Fruit fly (Drosophila melanogaster): Measurements from ENCODE around the gene CG10650.

Gene CG10650

dm6 chr2L:19002959-19003371 is 7.2 kb upstream of the CG10650 start, which contains the start of gene CG31793 (continued):
- TF ChIP-seq prd (optimal IDR thresholded peaks at IDR 0.05) (no peak), prd (GFP tag; IDR thresholded peaks at IDR 0.05) (0 out of 3 replicates have a peak, but pooled peaks have one; percentile 17), E2f2 (GFP tag; IDR thresholded peaks at IDR 0.05) (peak; percentile 48; the same call in 1 of the 2 replicates), dysf (GFP tag; IDR thresholded peaks at IDR 0.05) (peak; percentile 20; the same call in 1 of the 3 replicates), scrt (GFP tag; optimal IDR thresholded peaks at IDR 0.05) (peak; percentile 33), row (GFP tag; IDR thresholded peaks at IDR 0.05) (peak; percentile 67), Dp (GFP tag; optimal IDR thresholded peaks at IDR 0.05) (peak; percentile 3), rib (GFP tag; IDR thresholded peaks at IDR 0.05) (peak; percentile 49; the same call in 1 of the 2 replicates), CG8281 (tag; optimal IDR thresholded peaks at IDR 0.05) (no peak), bsh (GFP tag; optimal IDR thresholded peaks at IDR 0.05) (peak; percentile 48 to 49), CG11695 (GFP tag; IDR thresholded peaks at IDR 0.05) (peak; percentile 68; the same call in 2 of the 3 replicates), sd (tag; optimal IDR thresholded peaks at IDR 0.05) (peak; percentile 34), Ada2b (GFP tag; IDR thresholded peaks at IDR 0.05) (peak; percentile 58; the same call in 1 of the 2 replicates), CG11723 (GFP tag; optimal IDR thresholded peaks at IDR 0.05) (no peak), bcd (GFP tag; optimal IDR thresholded peaks at IDR 0.05) (peak; percentile 31), CG32532 (GFP tag; IDR thresholded peaks at IDR 0.05) (peak; percentile 71; the same call in 1 of the 2 replicates), Meics (GFP tag; optimal IDR thresholded peaks at IDR 0.05) (peak; percentile 78), gcm (GFP tag; optimal IDR thresholded peaks at IDR 0.05) (peak; percentile 40), ase (GFP tag; IDR thresholded peaks at IDR 0.05) (0 out of 3 replicates have a peak, but pooled peaks have one; percentile 20), tgo (GFP tag; IDR thresholded peaks at IDR 0.05) (peak; percentile 43; the same call in 1 of the 3 replicates), mld (GFP tag; IDR thresholded peaks at IDR 0.05; ENCODE audit: partially characterized antibody) (no peak), br (optimal IDR thresholded peaks at IDR 0.05) (no peak), Bgb (GFP tag; IDR thresholded peaks at IDR 0.05; ENCODE audit: partially characterized antibody) (no peak), CG18764 (GFP tag; optimal IDR thresholded peaks at IDR 0.05) (no peak), CG34422 (GFP tag; IDR thresholded peaks at IDR 0.05) (peak; percentile 42; the same call in 1 of the 3 replicates), CG10267 (tag; optimal IDR thresholded peaks at IDR 0.05) (peak; percentile 40), CG34376 (GFP tag; optimal IDR thresholded peaks at IDR 0.05) (peak; percentile 66), tio (GFP tag; optimal IDR thresholded peaks at IDR 0.05) (no peak), CG11085 (GFP tag; IDR thresholded peaks at IDR 0.05) (peak; percentile 27; the same call in 1 of the 2 replicates), ranshi (GFP tag; IDR thresholded peaks at IDR 0.05) (peak; percentile 54; the same call in 1 of the 2 replicates), Hand (GFP tag; optimal IDR thresholded peaks at IDR 0.05) (peak; percentile 55), Aef1 (GFP tag; IDR thresholded peaks at IDR 0.05) (0 out of 3 replicates have a peak, but pooled peaks have one; percentile 16), az2 (GFP tag; optimal IDR thresholded peaks at IDR 0.05) (peak; percentile 29), CG1233 (GFP tag; optimal IDR thresholded peaks at IDR 0.05) (peak; percentile 50), phol (tag; optimal IDR thresholded peaks at IDR 0.05) (peak; percentile 46), CG9932 (GFP tag; IDR thresholded peaks at IDR 0.05) (peak; percentile 56), CG13424 (tag; optimal IDR thresholded peaks at IDR 0.05) (peak; percentile 60), CG18262 (tag; optimal IDR thresholded peaks at IDR 0.05) (peak; percentile 57), H2.0 (GFP tag; IDR thresholded peaks at IDR 0.05) (0 out of 2 replicates have a peak, but pooled peaks have one; percentile 22), Nf-YB (GFP tag; optimal IDR thresholded peaks at IDR 0.05) (peak; percentile 19), hbn (GFP tag; IDR thresholded peaks at IDR 0.05; ENCODE audit: partially characterized antibody) (no peak), CG30020 (tag; optimal IDR thresholded peaks at IDR 0.05) (peak; percentile 4), CG3281 (GFP tag; optimal IDR thresholded peaks at IDR 0.05) (peak; percentile 76), CG12219 (GFP tag; optimal IDR thresholded peaks at IDR 0.05) (peak; percentile 7), Dek (tag; optimal IDR thresholded peaks at IDR 0.05) (peak; percentile 68), CG17328 (GFP tag; IDR thresholded peaks at IDR 0.05) (no peak), Sin3A (optimal IDR thresholded peaks at IDR 0.05) (no peak), aop (GFP tag; IDR thresholded peaks at IDR 0.05) (no peak), ato (GFP tag; IDR thresholded peaks at IDR 0.05; ENCODE audit: partially characterized antibody) (no peak), bbx (GFP tag; IDR thresholded peaks at IDR 0.05; ENCODE audit: partially characterized antibody) (peak; percentile 33; the same call in 1 of the 2 replicates)

Measured in whole organism, embryonic.